Worm (Caenorhabditis elegans): ENCODE measurements around the gene W06H8.6.
A peak's percentile ranks its signal among the peaks of the same experiment; 100 is the strongest.

The W06H8.6 gene

ce11 chrV:6226530-6227125 is at the start of gene W06H8.6:
Gene W06H8.6, minus strand, starts transcription at chrV:6227010.
- TF ChIP-seq nhr-27 (tag; optimal IDR thresholded peaks at IDR 0.05) (no peak), somi-1 (GFP tag; optimal IDR thresholded peaks at IDR 0.05) (no peak), cebp-2 (GFP tag; IDR thresholded peaks at IDR 0.05) (0 out of 2 replicates have a peak, but pooled peaks have one; percentile 57), nhr-90 (tag; optimal IDR thresholded peaks at IDR 0.05) (peak; percentile 38), lir-1 (GFP tag; conservative IDR thresholded peaks at IDR 0.05) (no peak), ztf-25 (GFP tag; IDR thresholded peaks at IDR 0.05) (0 out of 2 replicates have a peak, but pooled peaks have one; percentile 54), ztf-18 (tag; optimal IDR thresholded peaks at IDR 0.05) (no peak), K12H6.12 (tag; optimal IDR thresholded peaks at IDR 0.05) (peak; percentile 34), mcd-1 (GFP tag; IDR thresholded peaks at IDR 0.05) (peak; percentile 51), tlf-1 (GFP tag; optimal IDR thresholded peaks at IDR 0.05) (no peak), F52B5.7 (tag; optimal IDR thresholded peaks at IDR 0.05) (peak; percentile 65), chd-7 (tag; optimal IDR thresholded peaks at IDR 0.05) (peak; percentile 41), nfyb-1 (GFP tag; IDR thresholded peaks at IDR 0.05) (0 out of 2 replicates have a peak, but pooled peaks have one; percentile 67), ets-4 (GFP tag; optimal IDR thresholded peaks at IDR 0.05) (peak; percentile 63), ztf-3 (GFP tag; optimal IDR thresholded peaks at IDR 0.05) (peak; percentile 69), cebp-1 (GFP tag; IDR thresholded peaks at IDR 0.05) (no peak), cebp-1 (tag; optimal IDR thresholded peaks at IDR 0.05) (peak; percentile 47), Y56A3A.18 (GFP tag; IDR thresholded peaks at IDR 0.05) (peak; percentile 31; the same call in 1 of the 2 replicates), lin-54 (GFP tag; optimal IDR thresholded peaks at IDR 0.05) (peak; percentile 20), hmg-1.2 (GFP tag; IDR thresholded peaks at IDR 0.05) (peak; percentile 28; the same call in 1 of the 2 replicates), zfh-2 (GFP tag; conservative IDR thresholded peaks at IDR 0.05) (peak; percentile 75), madf-10 (tag; optimal IDR thresholded peaks at IDR 0.05) (peak; percentile 13), Y79H2A.3 (GFP tag; conservative IDR thresholded peaks at IDR 0.05) (0 out of 2 replicates have a peak, but pooled peaks have one; percentile 20), lsy-27 (tag; optimal IDR thresholded peaks at IDR 0.05; ENCODE audit: borderline replicate concordance, insufficient read depth) (no peak), B0336.3 (GFP tag; IDR thresholded peaks at IDR 0.05) (0 out of 2 replicates have a peak, but pooled peaks have one; percentile 12), pbrm-1 (GFP tag; IDR thresholded peaks at IDR 0.05) (peak; percentile 36; the same call in 1 of the 2 replicates), aptf-3 (GFP tag; IDR thresholded peaks at IDR 0.05) (no peak), ccch-3 (GFP tag; optimal IDR thresholded peaks at IDR 0.05) (no peak), athp-1 (tag; optimal IDR thresholded peaks at IDR 0.05) (peak; percentile 28), let-607 (tag; optimal IDR thresholded peaks at IDR 0.05) (peak in 1 of 2 experiments; percentile 34)

ce11 chrV:6276205-6276604 is 49.4 kb upstream of the W06H8.6 start, which contains the start of gene F31F7.1:
Gene F31F7.1, plus strand, starts transcription at chrV:6276439.
- TF ChIP-seq hmg-1.2 (GFP tag; IDR thresholded peaks at IDR 0.05) (no peak), bed-1 (GFP tag; IDR thresholded peaks at IDR 0.05) (no peak), efl-1 (GFP tag; optimal IDR thresholded peaks at IDR 0.05) (no peak), rec-8 (tag; optimal IDR thresholded peaks at IDR 0.05) (no peak), cebp-2 (GFP tag; IDR thresholded peaks at IDR 0.05) (no peak), hlh-12 (tag; optimal IDR thresholded peaks at IDR 0.05) (no peak), ztf-28 (GFP tag; IDR thresholded peaks at IDR 0.05) (no peak), ztf-26 (tag; optimal IDR thresholded peaks at IDR 0.05) (peak; percentile 19), madf-6 (GFP tag; IDR thresholded peaks at IDR 0.05) (no peak), xnd-1 (tag; optimal IDR thresholded peaks at IDR 0.05) (no peak), mes-4 (tag; optimal IDR thresholded peaks at IDR 0.05) (no peak), B0019.2 (GFP tag; conservative IDR thresholded peaks at IDR 0.05) (no peak), pbrm-1 (GFP tag; IDR thresholded peaks at IDR 0.05) (0 out of 2 replicates have a peak, but pooled peaks have one; percentile 6), F39B2.1 (GFP tag; IDR thresholded peaks at IDR 0.05) (no peak), snpc-1.1 (tag; optimal IDR thresholded peaks at IDR 0.05; ENCODE audit: insufficient read depth) (no peak), dox-1 (GFP tag; IDR thresholded peaks at IDR 0.05) (peak; percentile 56), egrh-3 (GFP tag; IDR thresholded peaks at IDR 0.05) (no peak), F49E8.2 (tag; optimal IDR thresholded peaks at IDR 0.05; ENCODE audit: insufficient read depth) (no peak), snpc-4 (GFP tag; optimal IDR thresholded peaks at IDR 0.05) (no peak), snpc-4 (tag; optimal IDR thresholded peaks at IDR 0.05) (no peak), lsy-27 (tag; optimal IDR thresholded peaks at IDR 0.05; ENCODE audit: borderline replicate concordance, insufficient read depth) (no peak), let-607 (tag; optimal IDR thresholded peaks at IDR 0.05) (peak in 1 of 2 experiments; percentile 20)

Measured in whole organism, young adult.